Fruit fly (Drosophila melanogaster) whole organism: ENCODE measurements around the gene CG4306.
"Not testable (repeated sequence)": the region's sequence is repeated elsewhere in the genome, so short reads cannot be mapped to it uniquely, and the experiment has no call there.

Source experiments
- CG8478 ChIP-seq: fragments of >200 bp; optimal IDR thresholded peaks from 2 replicates; lab custom pipeline; 2018; ENCODE audit warnings: inconsistent platforms
- Dll ChIP-seq: fragments of >200 bp; optimal IDR thresholded peaks from 2 replicates; lab custom pipeline; 2017
- EcR ChIP-seq, 2 experiments: fragments of >200 bp; optimal IDR thresholded peaks; 2 replicates each; lab custom pipeline; 2017; ENCODE audit warnings: missing biosample characterization in 2 of 2, missing genetic modification characterization in 2 of 2, missing genetic modification reagents in 2 of 2
- pan ChIP-seq: fragments of >200 bp; optimal IDR thresholded peaks from 2 replicates; lab custom pipeline; 2017
- psq ChIP-seq: fragments of >200 bp; optimal IDR thresholded peaks from 2 replicates; lab custom pipeline; 2017
- usp ChIP-seq: fragments of >200 bp; optimal IDR thresholded peaks from 2 replicates; lab custom pipeline; 2017; ENCODE audit warnings: missing biosample characterization, missing genetic modification characterization, mixed read lengths

The CG4306 gene

DNA sequence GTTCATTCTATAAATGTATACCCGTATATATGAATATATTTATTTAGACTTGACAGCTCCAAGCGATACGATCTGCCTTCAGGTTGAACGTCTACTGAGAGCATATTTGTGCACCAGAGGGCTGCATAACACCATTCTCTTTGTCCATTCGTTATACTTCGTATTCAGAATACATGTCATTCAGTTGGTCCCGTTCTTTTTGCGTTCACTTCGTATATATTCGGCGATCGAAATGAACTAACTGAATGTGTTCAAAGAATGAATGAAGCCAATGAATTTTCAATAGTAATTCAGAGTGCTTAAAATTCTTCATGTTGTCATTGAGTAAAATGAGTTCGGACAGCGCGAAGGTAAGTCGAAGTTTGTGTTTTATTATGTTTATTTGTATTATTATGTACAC lies at the start of gene CG4306:
Gene CG4306 (minus strand): TSS at position 101 of the 400 bp plus-strand sequence.
- TF ChIP-seq psq (lab: Kevin White, UChicago) = no peak
- TF ChIP-seq CG8478 = no peak
- TF ChIP-seq usp = no peak
- TF ChIP-seq Dll = no peak
- TF ChIP-seq EcR (GFP tag; optimal IDR thresholded peaks at IDR 0.05; lab: Kevin White, UChicago) = no peak
- no peak for TF ChIP-seq pan (lab: Kevin White, UChicago)

DNA sequence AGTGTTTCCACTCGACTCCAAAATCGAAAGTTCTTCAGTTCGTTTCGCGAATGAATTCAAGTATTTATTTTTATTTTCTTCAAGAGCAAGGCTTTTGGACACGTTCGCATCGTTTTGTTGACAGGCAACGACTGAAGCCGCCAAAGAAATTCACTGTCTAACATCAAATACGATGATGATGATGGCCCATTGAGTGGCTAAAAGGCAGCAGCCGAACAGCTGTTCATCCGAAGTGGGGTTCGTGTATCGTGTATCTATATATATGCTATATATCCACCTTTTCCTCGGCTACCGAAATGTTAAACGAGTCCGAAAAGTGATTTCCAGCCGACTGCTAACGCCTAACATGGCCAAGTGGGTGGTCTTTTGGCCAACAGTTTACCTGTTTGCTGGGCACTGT lies 39.5 kb upstream of the CG4306 start, which contains the start of gene AstC-R2:
Gene AstC-R2 (minus strand): TSS at position 133 of the 400 bp plus-strand sequence.
- TF ChIP-seq CG8478 (no peak), psq (lab: Kevin White, UChicago) (no peak), pan (lab: Kevin White, UChicago) (no peak), Dll (no peak), EcR (GFP tag; optimal IDR thresholded peaks at IDR 0.05; lab: Kevin White, UChicago) (no peak), usp (no peak)

DNA sequence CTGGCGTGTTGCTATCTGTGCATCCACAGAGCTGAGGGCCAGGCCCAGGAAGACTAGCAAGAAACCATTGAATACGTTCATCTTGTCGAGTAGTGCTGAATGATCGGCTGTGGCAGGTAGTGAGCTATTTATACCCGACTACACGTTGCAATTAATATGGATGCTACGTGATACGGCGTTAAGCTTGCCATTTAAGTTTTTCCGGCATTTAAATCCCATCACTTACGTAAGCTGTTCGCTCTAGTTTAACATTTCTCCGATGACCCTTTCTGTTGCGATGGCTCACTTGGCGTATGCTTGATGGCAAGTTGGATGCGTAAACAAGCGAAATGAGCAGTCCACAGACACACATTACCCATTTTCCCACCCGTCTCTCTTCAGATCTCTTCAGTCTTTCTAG lies 9.3 kb upstream of the CG4306 start, which contains the start of gene Met75Ca:
Gene Met75Ca (minus strand): TSS at position 101 of the 400 bp plus-strand sequence.
- TF ChIP-seq CG8478; psq (lab: Kevin White, UChicago); Dll: not testable (repeated sequence)

DNA sequence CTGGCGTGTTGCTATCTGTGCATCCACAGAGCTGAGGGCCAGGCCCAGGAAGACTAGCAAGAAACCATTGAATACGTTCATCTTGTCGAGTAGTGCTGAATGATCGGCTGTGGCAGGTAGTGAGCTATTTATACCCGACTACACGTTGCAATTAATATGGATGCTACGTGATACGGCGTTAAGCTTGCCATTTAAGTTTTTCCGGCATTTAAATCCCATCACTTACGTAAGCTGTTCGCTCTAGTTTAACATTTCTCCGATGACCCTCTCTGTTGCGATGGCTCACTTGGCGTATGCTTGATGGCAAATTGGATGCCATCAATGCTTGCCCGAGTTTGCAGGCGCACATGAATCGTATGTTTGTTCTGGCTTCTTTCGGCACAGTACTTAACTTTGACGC lies 6.6 kb upstream of the CG4306 start, which contains the start of gene Met75Cb:
Gene Met75Cb (minus strand): TSS at position 101 of the 400 bp plus-strand sequence.
- not testable (repeated sequence) for TF ChIP-seq psq (lab: Kevin White, UChicago); usp; EcR (GFP tag; optimal IDR thresholded peaks at IDR 0.05; lab: Kevin White, UChicago)

DNA sequence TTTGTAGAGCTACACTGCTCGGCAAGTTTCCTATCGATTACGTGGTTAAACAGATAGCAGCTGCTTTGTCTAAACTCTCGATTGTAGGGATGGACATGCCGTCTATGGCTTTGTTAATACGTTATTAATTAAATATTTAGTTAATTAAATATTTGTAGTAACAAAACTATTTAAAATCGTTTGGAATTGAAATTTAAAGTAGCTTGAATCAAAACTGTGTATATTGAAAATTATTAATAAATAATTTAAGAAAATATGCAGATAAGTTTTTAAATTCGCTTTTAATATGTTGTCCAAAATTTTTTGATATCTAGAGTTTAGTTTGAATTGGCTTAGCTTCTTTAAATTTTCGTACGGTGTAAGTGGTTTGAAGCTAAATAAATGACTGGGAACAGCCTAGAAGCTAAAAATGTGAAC lies 2.0 kb downstream of the CG4306 start, which contains the start of gene CG32196:
Gene CG32196 (minus strand): TSS at position 38 of the 417 bp plus-strand sequence.
- TF ChIP-seq psq (lab: Kevin White, UChicago) (no peak), EcR (GFP tag; optimal IDR thresholded peaks at IDR 0.05; lab: Kevin White, UChicago) (no peak), pan (lab: Kevin White, UChicago) (no peak), Dll (no peak), CG8478 (no peak), usp (no peak)

DNA sequence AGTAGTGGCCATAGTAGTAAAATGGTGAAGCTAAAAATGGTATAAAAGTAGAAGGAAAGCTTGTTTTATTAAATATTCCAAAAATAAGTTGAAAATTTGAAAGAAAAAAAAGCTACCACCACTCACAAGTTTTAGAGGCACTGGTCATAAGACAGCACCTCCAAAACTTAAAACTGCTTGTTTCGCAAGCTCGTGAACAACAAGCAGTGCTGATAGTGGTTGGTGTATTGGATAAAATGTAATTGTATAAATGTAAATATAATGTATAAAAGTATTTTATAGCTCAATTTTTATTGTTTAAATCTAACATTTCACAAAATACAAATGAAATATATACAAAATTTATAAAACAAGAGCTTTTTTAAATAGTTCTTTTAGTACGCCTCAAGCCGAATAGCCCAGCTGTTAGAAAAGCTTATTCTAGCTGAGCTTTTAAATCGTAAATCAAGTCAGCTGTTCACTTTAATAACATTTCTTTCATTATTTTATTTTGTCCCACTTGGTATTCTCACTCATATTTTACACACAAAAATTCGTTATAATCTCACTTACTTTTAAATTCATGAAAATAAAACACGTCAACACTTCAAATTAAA lies 2.5 kb downstream of the CG4306 start:
- TF ChIP-seq Dll = no peak

DNA sequence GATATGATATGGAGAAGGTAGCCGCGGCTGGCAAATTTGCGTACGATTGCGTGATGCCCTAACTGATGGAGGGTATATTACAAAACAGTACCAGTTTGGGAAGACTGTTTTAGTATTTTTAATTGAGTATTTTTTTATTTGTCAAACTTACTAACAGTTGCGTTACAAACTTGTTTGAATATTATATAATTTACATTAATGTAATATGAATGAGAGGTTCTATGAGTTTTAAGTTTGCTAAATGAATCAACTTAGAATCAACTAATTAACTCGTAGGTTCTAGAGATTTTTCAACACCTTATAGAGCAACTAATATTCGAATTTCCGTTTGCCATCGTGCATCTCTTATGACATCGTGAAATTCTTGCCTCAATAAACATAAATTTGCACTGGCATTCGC lies 13.3 kb downstream of the CG4306 start:
- TF ChIP-seq psq (lab: Kevin White, UChicago) (no peak), CG8478 (no peak), Dll (no peak), EcR (GFP tag; optimal IDR thresholded peaks at IDR 0.05; lab: Kevin White, UChicago) (no peak), usp (no peak), pan (lab: Kevin White, UChicago) (no peak)

DNA sequence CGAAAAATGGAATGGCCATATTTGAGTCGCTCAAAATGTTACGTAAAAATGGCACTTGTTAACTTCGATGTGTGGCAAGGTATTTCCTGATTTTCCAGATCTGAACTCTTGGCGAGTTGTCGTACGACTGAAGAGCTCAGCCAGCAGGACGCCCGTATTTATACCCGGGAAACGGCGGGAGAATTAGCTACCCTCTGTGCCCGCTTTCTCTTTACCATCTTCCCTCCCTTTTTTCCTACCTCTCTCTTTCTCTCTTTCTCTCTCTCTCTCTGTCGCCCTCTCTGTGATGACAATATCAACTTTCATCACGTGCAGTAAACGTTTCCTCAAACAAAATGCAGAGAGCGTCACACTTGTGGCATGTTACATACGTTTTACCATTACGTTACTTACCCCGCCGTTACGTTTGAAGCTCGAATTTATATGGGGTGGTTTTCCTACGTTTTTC lies 23.1 kb downstream of the CG4306 start, which contains the start of gene skl:
Gene skl (minus strand): TSS at position 134 of the 448 bp plus-strand sequence.
- no peak for TF ChIP-seq pan (lab: Kevin White, UChicago)
- TF ChIP-seq psq (lab: Kevin White, UChicago) = no peak
- TF ChIP-seq usp = no peak
- TF ChIP-seq Dll = no peak
- no peak for TF ChIP-seq CG8478

DNA sequence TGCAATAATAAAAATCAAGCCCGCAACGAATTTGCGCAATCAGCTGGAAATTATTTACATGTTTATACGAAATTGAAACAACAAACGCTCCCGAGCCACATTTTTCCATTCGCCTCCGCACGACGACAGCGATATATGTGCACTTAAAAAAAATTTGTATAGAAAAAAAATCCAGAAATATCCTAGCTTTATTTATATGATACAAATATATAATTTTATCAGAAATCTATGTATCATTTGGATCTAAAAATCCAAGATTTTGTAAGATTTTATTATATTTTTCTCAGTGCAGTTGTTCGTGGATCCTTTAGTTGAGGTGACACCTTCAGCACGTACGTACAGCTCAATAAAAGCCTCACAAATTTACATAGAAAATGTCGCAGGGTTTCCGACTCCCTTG lies 32.4 kb downstream of the CG4306 start:
- no peak for TF ChIP-seq CG8478

DNA sequence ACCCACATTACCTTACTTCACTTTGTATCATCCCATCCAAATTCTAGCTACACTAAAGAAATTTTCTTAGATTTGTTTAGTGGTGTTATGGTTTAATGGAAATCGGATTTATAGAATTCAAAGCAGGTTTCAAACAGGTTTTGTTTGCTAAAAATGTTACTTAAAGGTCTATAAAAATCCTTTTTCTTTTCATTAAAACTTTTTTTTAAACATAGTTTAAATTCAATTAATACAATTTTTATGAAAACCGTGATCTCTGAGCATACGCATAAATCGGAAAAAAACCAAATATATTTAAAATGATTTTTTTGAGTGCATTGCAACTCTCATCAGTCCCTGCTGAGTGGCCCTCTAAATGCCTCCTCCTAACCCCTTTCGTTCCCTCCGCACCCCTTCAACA lies 37.7 kb downstream of the CG4306 start:
- TF ChIP-seq EcR (GFP tag; optimal IDR thresholded peaks at IDR 0.05; lab: Kevin White, UChicago) (no peak), pan (lab: Kevin White, UChicago) (no peak), psq (lab: Kevin White, UChicago) (no peak), CG8478 (no peak), usp (no peak)

DNA sequence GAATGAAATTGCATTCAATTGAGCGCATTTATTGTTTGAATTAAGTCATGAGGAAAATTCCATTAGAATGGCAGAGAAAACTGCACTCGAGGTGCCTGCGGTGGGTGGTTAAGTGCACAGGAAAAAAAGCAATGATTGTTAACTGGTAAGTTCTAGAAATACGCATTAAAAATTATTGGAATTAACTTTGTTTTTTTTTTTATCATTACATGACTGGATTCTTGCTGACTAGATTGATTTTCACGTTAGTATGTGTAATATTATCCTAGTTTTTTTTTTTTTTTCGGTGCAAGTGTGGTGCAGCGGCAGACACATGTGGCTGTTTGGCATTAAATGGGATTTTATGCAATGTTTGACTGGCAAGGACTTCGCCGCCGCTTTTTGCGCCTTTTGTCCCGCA lies 40.0 kb downstream of the CG4306 start:
- TF ChIP-seq CG8478 (no peak), usp (no peak), psq (lab: Kevin White, UChicago) (no peak), pan (lab: Kevin White, UChicago) (no peak), Dll (no peak), EcR (GFP tag; optimal IDR thresholded peaks at IDR 0.05; lab: Kevin White, UChicago) (no peak)

DNA sequence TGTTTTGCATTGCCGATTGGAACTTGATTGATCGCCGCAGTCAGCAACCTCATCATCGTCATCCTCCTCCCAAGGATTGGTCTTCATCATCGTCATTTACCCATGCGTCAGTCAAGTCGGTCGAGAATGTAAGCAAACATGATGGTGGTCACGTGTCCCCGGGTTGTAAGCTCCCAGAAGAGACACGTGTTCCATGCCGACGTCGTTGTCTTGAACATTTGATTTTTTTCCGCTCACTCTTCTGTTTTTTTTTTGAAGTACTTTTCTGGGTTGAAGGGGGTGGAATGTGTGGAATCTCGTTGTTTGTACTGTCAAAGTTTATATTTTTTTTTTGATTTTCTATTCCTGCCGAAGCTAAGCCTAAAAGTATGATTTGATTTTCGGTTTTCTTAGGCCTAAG lies 45.1 kb downstream of the CG4306 start:
- TF ChIP-seq Dll (no peak), psq (lab: Kevin White, UChicago) (no peak), usp (no peak), CG8478 (no peak), pan (lab: Kevin White, UChicago) (no peak), EcR (GFP tag; optimal IDR thresholded peaks at IDR 0.05; lab: Kevin White, UChicago) (no peak)
